Worm (Caenorhabditis elegans) whole organism, mixed stage, embryonic: ENCODE data around the gene F59F5.7.

Experiments
- lin-32 ChIP-seq: fragments of 200-800 bp; sonication (Bioruptor generic); optimal IDR thresholded peaks from 2 replicates; lab custom pipeline; 2018; ENCODE audit warnings: mild to moderate bottlenecking, missing genetic modification characterization, missing compliant biosample characterization
- mls-2 ChIP-seq: sonication (generic microtip); optimal IDR thresholded peaks from 2 replicates; lab custom pipeline; 2016; ENCODE audit warnings: mild to moderate bottlenecking, missing genetic modification characterization, moderate library complexity, missing compliant biosample characterization
- nhr-237 ChIP-seq: fragments of 150-350 bp; optimal IDR thresholded peaks from 2 replicates; lab custom pipeline; 2014; ENCODE audit warnings: missing biosample characterization, missing genetic modification characterization
- nhr-76 ChIP-seq: sonication (generic microtip); optimal IDR thresholded peaks from 2 replicates; lab custom pipeline; 2017; ENCODE audit warnings: missing biosample characterization, missing genetic modification characterization
- sem-2 ChIP-seq: fragments of 200-800 bp; sonication (Bioruptor generic); optimal IDR thresholded peaks from 2 replicates; lab custom pipeline; 2018; ENCODE audit warnings: mild to moderate bottlenecking, missing genetic modification characterization, missing compliant biosample characterization
- unc-39 ChIP-seq: fragments of 150-350 bp; optimal IDR thresholded peaks from 2 replicates; lab custom pipeline; 2014; ENCODE audit warnings: missing biosample characterization, missing genetic modification characterization

DNA sequence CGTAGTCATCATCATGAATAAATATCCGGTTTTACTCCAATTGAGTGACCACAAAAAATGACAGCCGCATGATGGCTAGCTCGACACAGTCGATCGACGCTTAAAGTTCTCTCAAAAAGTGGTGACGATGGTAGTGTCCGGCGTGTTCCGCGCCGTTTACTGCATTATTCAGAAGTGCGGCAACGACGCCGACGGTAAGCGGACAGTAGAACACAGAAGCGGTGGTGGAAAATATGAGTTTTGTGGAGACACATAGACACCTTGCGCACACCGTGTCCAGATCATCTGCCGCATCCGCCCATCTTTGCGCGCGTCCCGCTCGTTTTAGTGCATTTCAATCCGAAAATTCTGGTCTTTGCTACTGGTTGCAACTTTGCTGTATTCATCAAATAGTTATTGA lies at the start of gene F59F5.7:
- TF ChIP-seq nhr-76 (tag; lab: Kevin White, UChicago) = no peak
- no peak for TF ChIP-seq nhr-237 (tag; lab: Kevin White, UChicago)
- no peak for TF ChIP-seq mls-2 (tag; lab: Kevin White, UChicago)
- no peak for TF ChIP-seq unc-39 (tag; lab: Kevin White, UChicago)
- TF ChIP-seq sem-2 (GFP tag; lab: Kevin White, UChicago) = no peak
- TF ChIP-seq lin-32 = no peak
